Fruit fly (Drosophila melanogaster) whole organism, embryonic: ENCODE data around the gene Frmd5.

ENCODE experiments used
- Blimp-1 ChIP-seq: fragments of 200-800 bp; sonication (Bioruptor generic); optimal IDR thresholded peaks from 3 replicates; lab custom pipeline; 2018; ENCODE audit warnings: missing biosample characterization, missing genetic modification characterization, mild to moderate bottlenecking, moderate library complexity, missing genetic modification reagents
- CG11247 ChIP-seq: fragments of 200-800 bp; sonication (Bioruptor generic); IDR thresholded peaks from 2 replicates; pipeline ENCODE4 v1.3.6; 2022; ENCODE audit warnings: missing biosample characterization, missing genetic modification characterization
- CG11398 ChIP-seq: fragments of 200-800 bp; sonication (Bioruptor generic); optimal IDR thresholded peaks from 2 replicates; lab custom pipeline; 2016; ENCODE audit warnings: missing biosample characterization, missing genetic modification characterization
- CG1233 ChIP-seq: fragments of 200-800 bp; sonication (Bioruptor generic); optimal IDR thresholded peaks from 4 replicates; lab custom pipeline; 2018; ENCODE audit warnings: missing biosample characterization, mild to moderate bottlenecking, missing genetic modification characterization
- CG18476 ChIP-seq: fragments of 200-800 bp; sonication (Bioruptor generic); optimal IDR thresholded peaks from 2 replicates; lab custom pipeline; 2016; ENCODE audit warnings: missing biosample characterization, mild to moderate bottlenecking, missing genetic modification characterization
- CG32767 ChIP-seq: fragments of 200-800 bp; sonication (Bioruptor generic); IDR thresholded peaks from 2 replicates; pipeline ENCODE4 v1.3.6; 2022; ENCODE audit warnings: missing biosample characterization, missing genetic modification characterization
- CG3995 ChIP-seq: fragments of 200-800 bp; sonication (Bioruptor generic); optimal IDR thresholded peaks from 3 replicates; lab custom pipeline; 2016; ENCODE audit warnings: missing biosample characterization, missing genetic modification characterization
- CG4328 ChIP-seq: fragments of 200-800 bp; sonication (Bioruptor generic); optimal IDR thresholded peaks from 3 replicates; lab custom pipeline; 2017; ENCODE audit warnings: missing biosample characterization, missing genetic modification reagents, missing genetic modification characterization
- CG43689 ChIP-seq: fragments of 200-800 bp; sonication (Bioruptor generic); IDR thresholded peaks from 2 replicates; pipeline ENCODE4 v1.3.6; 2022; ENCODE audit warnings: missing biosample characterization, missing genetic modification characterization
- CG4617 ChIP-seq: fragments of 200-800 bp; sonication (Bioruptor generic); optimal IDR thresholded peaks from 3 replicates; lab custom pipeline; 2016; ENCODE audit warnings: missing biosample characterization, missing genetic modification characterization, borderline replicate concordance
- CG6254 ChIP-seq: fragments of 200-800 bp; sonication (Bioruptor generic); optimal IDR thresholded peaks from 3 replicates; lab custom pipeline; 2017; ENCODE audit warnings: mild to moderate bottlenecking, missing biosample characterization, missing genetic modification reagents, missing genetic modification characterization
- CG7928 ChIP-seq: fragments of 200-800 bp; sonication (Bioruptor generic); optimal IDR thresholded peaks from 2 replicates; lab custom pipeline; 2017; ENCODE audit warnings: missing biosample characterization, mild to moderate bottlenecking, missing genetic modification characterization
- CG8089 ChIP-seq: fragments of 200-800 bp; sonication (Bioruptor generic); optimal IDR thresholded peaks from 3 replicates; lab custom pipeline; 2016; ENCODE audit warnings: missing biosample characterization, missing genetic modification characterization
- D ChIP-seq, 2 experiments: fragments of 200-800 bp in 1 of 2; fragments of >200 bp in 1 of 2; sonication (Bioruptor generic) in 1 of 2; optimal IDR thresholded peaks; 2 replicates in 1 of 2; 3 replicates in 1 of 2; lab custom pipeline; 2017; ENCODE audit warnings: mild to moderate bottlenecking in 1 of 2, missing biosample characterization in 1 of 2, missing genetic modification characterization in 1 of 2, missing genetic modification reagents in 1 of 2
- Doc3 ChIP-seq: fragments of 200-800 bp; sonication (Bioruptor generic); IDR thresholded peaks from 3 replicates; pipeline ENCODE4 v1.3.6; 2022; ENCODE audit warnings: missing biosample characterization, missing genetic modification characterization; ENCODE audit not compliant: partially characterized antibody
- Dref ChIP-seq: fragments of 200-800 bp; sonication (Bioruptor generic); IDR thresholded peaks from 2 replicates; pipeline ENCODE4 v1.3.6; 2022; ENCODE audit warnings: missing biosample characterization, missing genetic modification characterization
- Eip74EF ChIP-seq, 2 experiments: fragments of 200-800 bp in 1 of 2; fragments of >200 bp in 1 of 2; sonication (Bioruptor generic) in 1 of 2; optimal IDR thresholded peaks; 2 replicates each; lab custom pipeline; 2017 to 2019; ENCODE audit warnings: missing biosample characterization in 2 of 2, missing genetic modification characterization in 2 of 2, mild to moderate bottlenecking in 1 of 2, moderate library complexity in 1 of 2
- Fer2 ChIP-seq: fragments of 200-800 bp; sonication (Bioruptor generic); optimal IDR thresholded peaks from 2 replicates; lab custom pipeline; 2018; ENCODE audit warnings: missing biosample characterization, mild to moderate bottlenecking, missing genetic modification characterization, moderate library complexity
- GATAe ChIP-seq: fragments of 200-800 bp; sonication (Bioruptor generic); conservative IDR thresholded peaks from 2 replicates; pipeline ENCODE4 v1.3.6; 2022; ENCODE audit warnings: missing biosample characterization, missing genetic modification characterization
- H2.0 ChIP-seq: fragments of 200-800 bp; sonication (Bioruptor generic); IDR thresholded peaks from 2 replicates; pipeline ENCODE4 v1.3.6; 2022; ENCODE audit warnings: missing biosample characterization, missing genetic modification characterization
- Hey ChIP-seq: fragments of 200-800 bp; sonication (Bioruptor generic); optimal IDR thresholded peaks from 3 replicates; lab custom pipeline; 2018; ENCODE audit warnings: missing biosample characterization, mild to moderate bottlenecking, missing genetic modification characterization
- Hsf ChIP-seq: fragments of 200-800 bp; sonication (Bioruptor generic); optimal IDR thresholded peaks from 3 replicates; lab custom pipeline; 2016; ENCODE audit warnings: missing biosample characterization, missing genetic modification characterization
- Jarid2 ChIP-seq: fragments of 200-800 bp; sonication (Bioruptor generic); optimal IDR thresholded peaks from 3 replicates; lab custom pipeline; 2017; ENCODE audit warnings: mild to moderate bottlenecking, missing biosample characterization, missing genetic modification reagents, missing genetic modification characterization
- Mad ChIP-seq: fragments of 200-800 bp; sonication (Bioruptor generic); optimal IDR thresholded peaks from 2 replicates; lab custom pipeline; 2016; ENCODE audit warnings: missing biosample characterization, missing genetic modification characterization
- NfI ChIP-seq: fragments of 200-800 bp; sonication (Bioruptor generic); optimal IDR thresholded peaks from 3 replicates; lab custom pipeline; 2018; ENCODE audit warnings: missing biosample characterization, mild to moderate bottlenecking, missing genetic modification characterization, moderate library complexity
- PHDP ChIP-seq: fragments of 200-800 bp; sonication (Bioruptor generic); optimal IDR thresholded peaks from 3 replicates; lab custom pipeline; 2018; ENCODE audit warnings: missing biosample characterization, mild to moderate bottlenecking, missing genetic modification characterization, moderate library complexity
- Poxn ChIP-seq: fragments of 200-800 bp; sonication (Bioruptor generic); IDR thresholded peaks from 2 replicates; pipeline ENCODE4 v1.3.6; 2022; ENCODE audit warnings: missing biosample characterization, missing genetic modification characterization
- Stat92E ChIP-seq, 3 experiments: fragments of >200 bp in 2 of 3; fragments of 200-800 bp in 1 of 3; sonication (Bioruptor generic) in 1 of 3; optimal IDR thresholded peaks; 2 replicates each; lab custom pipeline; 2017 to 2019; ENCODE audit warnings: missing biosample characterization in 3 of 3, missing genetic modification characterization in 3 of 3, mild to moderate bottlenecking in 1 of 3, moderate library complexity in 1 of 3
- Tbp ChIP-seq: fragments of >200 bp; optimal IDR thresholded peaks from 2 replicates; lab custom pipeline; 2018; ENCODE audit warnings: missing biosample characterization, missing genetic modification characterization
- YL-1 ChIP-seq: fragments of 200-800 bp; sonication (Bioruptor generic); optimal IDR thresholded peaks from 3 replicates; lab custom pipeline; 2017; ENCODE audit warnings: missing biosample characterization, mild to moderate bottlenecking, missing genetic modification characterization
- ac ChIP-seq: fragments of 200-800 bp; sonication (Bioruptor generic); optimal IDR thresholded peaks from 3 replicates; lab custom pipeline; 2017; ENCODE audit warnings: missing biosample characterization, mild to moderate bottlenecking, missing genetic modification characterization
- al ChIP-seq: fragments of 200-800 bp; sonication (Bioruptor generic); IDR thresholded peaks from 2 replicates; pipeline ENCODE4 v1.3.6; 2022; ENCODE audit warnings: missing biosample characterization, missing genetic modification characterization
- az2 ChIP-seq: fragments of 200-800 bp; sonication (Bioruptor generic); optimal IDR thresholded peaks from 3 replicates; lab custom pipeline; 2016; ENCODE audit warnings: missing biosample characterization, missing genetic modification characterization
- bowl ChIP-seq: fragments of 200-800 bp; sonication (Bioruptor generic); IDR thresholded peaks from 2 replicates; pipeline ENCODE4 v1.3.6; 2022; ENCODE audit warnings: missing biosample characterization, missing genetic modification characterization
- caup ChIP-seq: fragments of 200-800 bp; sonication (Bioruptor generic); optimal IDR thresholded peaks from 3 replicates; lab custom pipeline; 2017; ENCODE audit warnings: missing biosample characterization, mild to moderate bottlenecking, missing genetic modification characterization, moderate library complexity; ENCODE audit not compliant: severe bottlenecking
- ci ChIP-seq: fragments of 200-800 bp; sonication (Bioruptor generic); IDR thresholded peaks from 3 replicates; pipeline ENCODE4 v1.3.6; 2022; ENCODE audit warnings: missing biosample characterization, missing genetic modification characterization
- dati ChIP-seq: fragments of 200-800 bp; sonication (Bioruptor generic); IDR thresholded peaks from 2 replicates; pipeline ENCODE4 v1.3.6; 2022; ENCODE audit warnings: missing biosample characterization, missing genetic modification characterization
- disco-r ChIP-seq: fragments of 200-800 bp; sonication (Bioruptor generic); optimal IDR thresholded peaks from 2 replicates; lab custom pipeline; 2016; ENCODE audit warnings: missing biosample characterization, missing genetic modification characterization
- dpn ChIP-seq, 2 experiments: fragments of 200-800 bp; sonication (Bioruptor generic); optimal IDR thresholded peaks; 3 replicates each; lab custom pipeline; 2016; ENCODE audit warnings: missing biosample characterization in 2 of 2, missing genetic modification characterization in 2 of 2
- grau ChIP-seq: fragments of 200-800 bp; optimal IDR thresholded peaks from 3 replicates; lab custom pipeline; 2019; ENCODE audit warnings: missing biosample characterization, mild to moderate bottlenecking, missing genetic modification characterization, moderate library complexity
- hkb ChIP-seq, 2 experiments: fragments of 200-800 bp in 1 of 2; fragments of >200 bp in 1 of 2; sonication (Bioruptor generic) in 1 of 2; IDR thresholded peaks in 1 of 2; optimal IDR thresholded peaks in 1 of 2; 2 replicates each; pipeline versions ENCODE4 v1.3.6 to Lab custom; 2017 to 2022; ENCODE audit warnings: missing biosample characterization in 1 of 2, missing genetic modification characterization in 1 of 2
- org-1 ChIP-seq: fragments of 200-800 bp; sonication (Bioruptor generic); optimal IDR thresholded peaks from 2 replicates; lab custom pipeline; 2017; ENCODE audit warnings: missing biosample characterization, missing genetic modification characterization
- pnt ChIP-seq: fragments of 200-800 bp; sonication (Bioruptor generic); optimal IDR thresholded peaks from 3 replicates; lab custom pipeline; 2016; ENCODE audit warnings: missing biosample characterization, missing genetic modification characterization
- schlank ChIP-seq: fragments of 200-800 bp; sonication (Bioruptor generic); optimal IDR thresholded peaks from 2 replicates; lab custom pipeline; 2018; ENCODE audit warnings: missing biosample characterization, mild to moderate bottlenecking, missing genetic modification characterization
- sd ChIP-seq: fragments of 200-800 bp; sonication (Bioruptor generic); optimal IDR thresholded peaks from 3 replicates; lab custom pipeline; 2018; ENCODE audit warnings: missing biosample characterization, mild to moderate bottlenecking, missing genetic modification characterization, moderate library complexity
- seq ChIP-seq: fragments of 200-800 bp; sonication (Bioruptor generic); IDR thresholded peaks from 2 replicates; pipeline ENCODE4 v1.3.6; 2022; ENCODE audit warnings: missing biosample characterization, missing genetic modification characterization
- ttk ChIP-seq: fragments of 200-800 bp; sonication (Bioruptor generic); IDR thresholded peaks from 2 replicates; pipeline ENCODE4 v2.1.2; 2022; ENCODE audit warnings: missing biosample characterization, missing genetic modification characterization

The Frmd5 gene

dm6 chr2L:10306518-10307260, 37.6 kb upstream of the Frmd5 start, which contains the start of the genes CG5390 and CG4968 (continued):
- TF ChIP-seq D (optimal IDR thresholded peaks at IDR 0.05; lab: Kevin White, UChicago): no peak
- peak; percentile 64 for TF ChIP-seq D (GFP tag; optimal IDR thresholded peaks at IDR 0.05; lab: Kevin White, UChicago)
- peak; percentile 61 for TF ChIP-seq caup
- TF ChIP-seq seq (GFP tag; lab: Robert Waterston, UW): 0 out of 2 replicates have a peak, but pooled peaks have one; percentile 34
- 0 out of 2 replicates have a peak, but pooled peaks have one; percentile 52 for TF ChIP-seq CG32767 (GFP tag; lab: Robert Waterston, UW)
- TF ChIP-seq PHDP (tag; lab: Kevin White, UChicago): peak; percentile 80
- TF ChIP-seq Fer2: peak; percentile 59
- TF ChIP-seq disco-r: peak; percentile 10
- TF ChIP-seq az2 (GFP tag; lab: Kevin White, UChicago): peak; percentile 54
- no peak for TF ChIP-seq Doc3
- 0 out of 2 replicates have a peak, but pooled peaks have one; percentile 34 for TF ChIP-seq CG11247 (GFP tag; lab: Robert Waterston, UW)
- TF ChIP-seq bowl: no peak
- TF ChIP-seq ci: peak; percentile 81; the same call in 2 of the 3 replicates
- peak; percentile 34 for TF ChIP-seq Hsf
- TF ChIP-seq Dref (GFP tag; lab: Robert Waterston, UW): peak; percentile 86
- TF ChIP-seq grau (tag; lab: Kevin White, UChicago): peak; percentile 78
- TF ChIP-seq schlank (tag; lab: Kevin White, UChicago): peak; percentile 18
- peak; percentile 85 for TF ChIP-seq YL-1 (GFP tag; lab: Kevin White, UChicago)
- 0 out of 2 replicates have a peak, but pooled peaks have one; percentile 44 for TF ChIP-seq CG43689 (GFP tag; lab: Robert Waterston, UW)
- peak; percentile 35 for TF ChIP-seq CG3995 (GFP tag; lab: Kevin White, UChicago)
- no peak for TF ChIP-seq pnt (GFP tag; lab: Kevin White, UChicago)
- no peak for TF ChIP-seq Stat92E (GFP tag; optimal IDR thresholded peaks at IDR 0.05; lab: Kevin White, UChicago)
- peak; percentile 45 for TF ChIP-seq CG7928 (GFP tag; lab: Kevin White, UChicago)
- peak; percentile 72 for TF ChIP-seq CG4617
- TF ChIP-seq Hey: no peak
- no peak for TF ChIP-seq Tbp
- peak; percentile 46 for TF ChIP-seq CG1233 (GFP tag; lab: Kevin White, UChicago)
- TF ChIP-seq Eip74EF (GFP tag; optimal IDR thresholded peaks at IDR 0.05; lab: Kevin White, UChicago): peak in 1 of 2 experiments; percentile 46
- TF ChIP-seq hkb (optimal IDR thresholded peaks at IDR 0.05; lab: Kevin White, UChicago): no peak
- peak; percentile 65 for TF ChIP-seq hkb (GFP tag; IDR thresholded peaks at IDR 0.05; lab: Robert Waterston, UW)
- TF ChIP-seq CG4328: peak; percentile 70
- TF ChIP-seq dati: no peak
- TF ChIP-seq sd (tag; lab: Kevin White, UChicago): peak; percentile 71
- TF ChIP-seq CG18476 (GFP tag; lab: Kevin White, UChicago): peak; percentile 50
- TF ChIP-seq CG6254 (GFP tag; lab: Kevin White, UChicago): peak; percentile 59
- peak; percentile 14 for TF ChIP-seq Mad
- peak; percentile 72 for TF ChIP-seq NfI (GFP tag; lab: Kevin White, UChicago)
- peak; percentile 55 for TF ChIP-seq al (GFP tag; lab: Robert Waterston, UW)
- no peak for TF ChIP-seq CG8089
- TF ChIP-seq Jarid2: no peak
- TF ChIP-seq org-1 (GFP tag; lab: Kevin White, UChicago): no peak
- no peak for TF ChIP-seq CG11398 (GFP tag; lab: Kevin White, UChicago)
- no peak for TF ChIP-seq Poxn (GFP tag; lab: Robert Waterston, UW)
- no peak for TF ChIP-seq ac (GFP tag; lab: Kevin White, UChicago)
- TF ChIP-seq Blimp-1: no peak
- no peak for TF ChIP-seq GATAe
- TF ChIP-seq ttk (GFP tag; lab: Robert Waterston, UW): peak; percentile 32; the same call in 1 of the 2 replicates
- peak; percentile 64 for TF ChIP-seq H2.0 (GFP tag; lab: Robert Waterston, UW)
- TF ChIP-seq dpn (GFP tag; optimal IDR thresholded peaks at IDR 0.05; lab: Kevin White, UChicago): peak; percentile 44 to 69
